Worm (Caenorhabditis elegans) whole organism, L1 larva: ENCODE data around the gene Y41G9A.17.

Source experiments
- C04F5.9 ChIP-seq: sonication (generic microtip); optimal IDR thresholded peaks from 2 replicates; lab custom pipeline; 2016; ENCODE audit warnings: missing genetic modification characterization, missing compliant biosample characterization
- F16B12.6 ChIP-seq: fragments of 150-350 bp; optimal IDR thresholded peaks from 2 replicates; lab custom pipeline; 2014; ENCODE audit warnings: missing biosample characterization, missing genetic modification characterization
- Y116A8C.19 ChIP-seq: sonication (generic microtip); optimal IDR thresholded peaks from 2 replicates; lab custom pipeline; 2016; ENCODE audit warnings: missing compliant biosample characterization, missing genetic modification characterization, borderline replicate concordance
- alr-1 ChIP-seq: fragments of 200-800 bp; sonication (Bioruptor generic); optimal IDR thresholded peaks from 2 replicates; lab custom pipeline; 2018; ENCODE audit warnings: borderline replicate concordance, mild to moderate bottlenecking, missing genetic modification characterization, missing compliant biosample characterization
- aly-2 ChIP-seq: fragments of 150-350 bp; optimal IDR thresholded peaks from 2 replicates; lab custom pipeline; 2014; ENCODE audit warnings: missing biosample characterization, missing genetic modification characterization
- blmp-1 ChIP-seq: fragments of 150-350 bp; optimal IDR thresholded peaks from 2 replicates; lab custom pipeline; 2014; ENCODE audit warnings: missing biosample characterization, missing genetic modification characterization
- ceh-8 ChIP-seq: fragments of 200-800 bp; sonication (Bioruptor generic); optimal IDR thresholded peaks from 2 replicates; lab custom pipeline; 2018; ENCODE audit warnings: mild to moderate bottlenecking, missing genetic modification characterization, moderate library complexity, missing compliant biosample characterization
- ceh-82 ChIP-seq, 3 experiments: fragments of 150-350 bp in 1 of 3; sonication (generic microtip) in 2 of 3; optimal IDR thresholded peaks; 2 replicates each; lab custom pipeline; 2014 to 2017; ENCODE audit warnings: missing biosample characterization in 3 of 3, missing genetic modification characterization in 3 of 3
- dpl-1 ChIP-seq, 3 experiments: fragments of 150-350 bp in 2 of 3; sonication (generic microtip) in 1 of 3; optimal IDR thresholded peaks; 2 replicates each; lab custom pipeline; 2014 to 2017; ENCODE audit warnings: missing biosample characterization in 3 of 3, missing genetic modification characterization in 3 of 3, missing genetic modification reagents in 3 of 3
- dsc-1 ChIP-seq: sonication (generic microtip); optimal IDR thresholded peaks from 2 replicates; lab custom pipeline; 2016; ENCODE audit warnings: mild to moderate bottlenecking, missing genetic modification characterization, missing compliant biosample characterization
- elt-2 ChIP-seq: sonication (generic microtip); optimal IDR thresholded peaks from 2 replicates; lab custom pipeline; 2016; ENCODE audit warnings: missing genetic modification characterization, mild to moderate bottlenecking, inconsistent platforms, missing compliant biosample characterization, missing genetic modification reagents
- fkh-8 ChIP-seq: sonication (generic microtip); optimal IDR thresholded peaks from 2 replicates; lab custom pipeline; 2016; ENCODE audit warnings: mild to moderate bottlenecking, missing genetic modification characterization, missing compliant biosample characterization
- fos-1 ChIP-seq: fragments of 150-350 bp; optimal IDR thresholded peaks from 2 replicates; lab custom pipeline; 2014; ENCODE audit warnings: missing biosample characterization, missing genetic modification characterization
- hlh-17 ChIP-seq: fragments of 200-800 bp; sonication (Bioruptor generic); optimal IDR thresholded peaks from 2 replicates; lab custom pipeline; 2018; ENCODE audit warnings: missing genetic modification characterization, mild to moderate bottlenecking, missing compliant biosample characterization, moderate library complexity, borderline replicate concordance
- isw-1 ChIP-seq: fragments of 200-800 bp; sonication (Bioruptor generic); IDR thresholded peaks from 2 replicates; pipeline ENCODE4 v1.3.6; 2022; ENCODE audit warnings: missing genetic modification characterization, missing compliant biosample characterization
- lin-14 ChIP-seq: fragments of 200-800 bp; sonication (Bioruptor generic); optimal IDR thresholded peaks from 2 replicates; lab custom pipeline; 2018; ENCODE audit warnings: mild to moderate bottlenecking, missing genetic modification characterization, moderate library complexity, missing compliant biosample characterization
- lin-35 ChIP-seq, 2 experiments: fragments of 150-350 bp; optimal IDR thresholded peaks; 2 replicates each; lab custom pipeline; 2014; ENCODE audit warnings: missing biosample characterization in 2 of 2, missing genetic modification characterization in 2 of 2, missing genetic modification reagents in 2 of 2
- lsy-2 ChIP-seq, 2 experiments: fragments of 150-350 bp; optimal IDR thresholded peaks; 2 replicates each; lab custom pipeline; 2014; ENCODE audit warnings: missing biosample characterization in 2 of 2, missing genetic modification characterization in 2 of 2
- mab-9 ChIP-seq: fragments of 200-800 bp; sonication (Bioruptor generic); IDR thresholded peaks from 2 replicates; pipeline ENCODE4 v1.3.6; 2022; ENCODE audit warnings: missing genetic modification reagents, missing genetic modification characterization, missing compliant biosample characterization
- mdl-1 ChIP-seq, 2 experiments: fragments of 150-350 bp; optimal IDR thresholded peaks; 2 replicates each; lab custom pipeline; 2014 to 2017; ENCODE audit warnings: missing biosample characterization in 2 of 2, missing genetic modification characterization in 2 of 2, inconsistent platforms in 1 of 2
- mep-1 ChIP-seq: fragments of 150-350 bp; optimal IDR thresholded peaks from 2 replicates; lab custom pipeline; 2014; ENCODE audit warnings: missing biosample characterization, missing genetic modification characterization
- nhr-12 ChIP-seq: sonication (generic microtip); optimal IDR thresholded peaks from 2 replicates; lab custom pipeline; 2017; ENCODE audit warnings: missing biosample characterization, missing genetic modification characterization
- nhr-19 ChIP-seq: fragments of 200-800 bp; sonication (Bioruptor generic); conservative IDR thresholded peaks from 2 replicates; pipeline ENCODE4 v1.3.6; 2022; ENCODE audit warnings: missing genetic modification characterization, missing compliant biosample characterization
- nhr-20 ChIP-seq: sonication (generic microtip); optimal IDR thresholded peaks from 2 replicates; lab custom pipeline; 2016; ENCODE audit warnings: mild to moderate bottlenecking, missing genetic modification characterization, missing compliant biosample characterization
- nhr-47 ChIP-seq: sonication (generic microtip); optimal IDR thresholded peaks from 2 replicates; lab custom pipeline; 2016; ENCODE audit warnings: mild to moderate bottlenecking, missing genetic modification characterization, moderate library complexity, missing compliant biosample characterization
- nhr-71 ChIP-seq: sonication (generic microtip); optimal IDR thresholded peaks from 2 replicates; lab custom pipeline; 2016; ENCODE audit warnings: mild to moderate bottlenecking, missing genetic modification characterization, moderate library complexity, missing compliant biosample characterization
- nhr-85 ChIP-seq: sonication (generic microtip); peaks from one replicate; lab custom pipeline; 2016; ENCODE audit warnings: missing genetic modification characterization, inconsistent platforms, missing compliant biosample characterization
- pag-3 ChIP-seq: sonication (generic microtip); optimal IDR thresholded peaks from 2 replicates; lab custom pipeline; 2017; ENCODE audit warnings: missing genetic modification characterization, mild to moderate bottlenecking, missing compliant biosample characterization, antibody characterized with exemption, borderline replicate concordance; ENCODE audit not compliant: insufficient read depth
- pqm-1 ChIP-seq: sonication (generic microtip); optimal IDR thresholded peaks from 3 replicates; lab custom pipeline; 2017; ENCODE audit warnings: missing biosample characterization, missing genetic modification characterization
- rnt-1 ChIP-seq: sonication (generic microtip); optimal IDR thresholded peaks from 2 replicates; lab custom pipeline; 2016; ENCODE audit warnings: mild to moderate bottlenecking, missing genetic modification characterization, moderate library complexity, missing compliant biosample characterization
- snu-23 ChIP-seq: sonication (generic microtip); optimal IDR thresholded peaks from 2 replicates; lab custom pipeline; 2016; ENCODE audit warnings: missing genetic modification characterization, missing compliant biosample characterization
- sox-4 ChIP-seq: sonication (generic microtip); optimal IDR thresholded peaks from 2 replicates; lab custom pipeline; 2016; ENCODE audit warnings: missing genetic modification characterization, missing compliant biosample characterization
- sptf-1 ChIP-seq: fragments of 150-350 bp; optimal IDR thresholded peaks from 2 replicates; lab custom pipeline; 2014; ENCODE audit warnings: missing biosample characterization, missing genetic modification characterization
- swsn-7 ChIP-seq: sonication (generic microtip); optimal IDR thresholded peaks from 2 replicates; lab custom pipeline; 2016; ENCODE audit warnings: missing genetic modification characterization, missing compliant biosample characterization
- unc-130 ChIP-seq: fragments of 150-350 bp; optimal IDR thresholded peaks from 2 replicates; lab custom pipeline; 2017; ENCODE audit warnings: missing biosample characterization, missing genetic modification characterization, inconsistent platforms
- unc-86 ChIP-seq: sonication (generic microtip); optimal IDR thresholded peaks from 2 replicates; lab custom pipeline; 2016; ENCODE audit warnings: missing genetic modification characterization, missing compliant biosample characterization
- unc-98 ChIP-seq: fragments of 200-800 bp; sonication (Bioruptor generic); IDR thresholded peaks from 2 replicates; pipeline ENCODE4 v1.3.6; 2022; ENCODE audit warnings: missing genetic modification characterization, missing compliant biosample characterization
- zip-4 ChIP-seq: fragments of 200-800 bp; sonication (Bioruptor generic); optimal IDR thresholded peaks from 2 replicates; lab custom pipeline; 2018; ENCODE audit warnings: mild to moderate bottlenecking, missing genetic modification characterization, moderate library complexity, missing compliant biosample characterization
- ztf-11 ChIP-seq, 2 experiments: sonication (generic microtip); optimal IDR thresholded peaks; 2 replicates each; lab custom pipeline; 2016 to 2017; ENCODE audit warnings: missing genetic modification characterization in 2 of 2, missing biosample characterization in 1 of 2, missing compliant biosample characterization in 1 of 2

The Y41G9A.17 gene

ce11 chrX:3023552-3024183 lies 24.1 kb upstream of the Y41G9A.17 start (continued):
- TF ChIP-seq unc-86 (tag; lab: Kevin White, UChicago) (no peak), sox-4 (no peak), Y116A8C.19 (tag; lab: Kevin White, UChicago) (no peak), nhr-20 (peak; percentile 55), nhr-19 (GFP tag; lab: Robert Waterston, UW) (peak; percentile 69), dpl-1 (GFP tag; optimal IDR thresholded peaks at IDR 0.05; lab: Kevin White, UChicago) (no peak), zip-4 (GFP tag; lab: Kevin White, UChicago) (no peak)

ce11 chrX:3022330-3023088 lies 23.0 kb upstream of the Y41G9A.17 start:
- TF ChIP-seq nhr-85 (tag; lab: Kevin White, UChicago) (peak; percentile 24), snu-23 (GFP tag; lab: Kevin White, UChicago) (no peak), dsc-1 (tag; lab: Kevin White, UChicago) (no peak), fos-1 (tag; lab: Kevin White, UChicago) (no peak), unc-98 (GFP tag; lab: Robert Waterston, UW) (no peak), F16B12.6 (no peak), mdl-1 (tag; optimal IDR thresholded peaks at IDR 0.05; lab: Kevin White, UChicago) (no peak), ceh-82 (tag; optimal IDR thresholded peaks at IDR 0.05; lab: Kevin White, UChicago) (peak in 1 of 3 experiments; percentile 20), alr-1 (tag; lab: Kevin White, UChicago) (no peak), ceh-8 (GFP tag; lab: Kevin White, UChicago) (no peak), rnt-1 (tag; lab: Kevin White, UChicago) (no peak), zip-4 (GFP tag; lab: Kevin White, UChicago) (peak; percentile 14), pag-3 (no peak), unc-130 (tag; lab: Kevin White, UChicago) (no peak), lin-14 (GFP tag; lab: Kevin White, UChicago) (peak; percentile 36), lsy-2 (tag; optimal IDR thresholded peaks at IDR 0.05; lab: Kevin White, UChicago) (no peak), mab-9 (no peak), nhr-71 (tag; lab: Kevin White, UChicago) (no peak), C04F5.9 (tag; lab: Kevin White, UChicago) (no peak), fkh-8 (tag; lab: Kevin White, UChicago) (peak; percentile 37), unc-86 (tag; lab: Kevin White, UChicago) (no peak), nhr-20 (no peak)
- TF ChIP-seq, all 84 proteins: peak for 5

ce11 chrX:3021466-3021865 lies 21.9 kb upstream of the Y41G9A.17 start:
- TF ChIP-seq mep-1 (tag; lab: Kevin White, UChicago), result no peak
- peak; percentile 6 for TF ChIP-seq unc-130 (tag; lab: Kevin White, UChicago)
- TF ChIP-seq snu-23 (GFP tag; lab: Kevin White, UChicago), result peak; percentile 51
- TF ChIP-seq lin-35 (GFP tag; optimal IDR thresholded peaks at IDR 0.05; lab: Kevin White, UChicago), result no peak
- no peak for TF ChIP-seq nhr-12 (tag; lab: Kevin White, UChicago)
- TF ChIP-seq ztf-11 (tag; optimal IDR thresholded peaks at IDR 0.05; lab: Kevin White, UChicago), result no peak
- TF ChIP-seq nhr-85 (tag; lab: Kevin White, UChicago), result no peak
- no peak for TF ChIP-seq swsn-7 (tag; lab: Kevin White, UChicago)
- no peak for TF ChIP-seq aly-2 (tag; lab: Kevin White, UChicago)
- TF ChIP-seq sptf-1 (tag; lab: Kevin White, UChicago), result no peak
- TF ChIP-seq dsc-1 (tag; lab: Kevin White, UChicago), result peak; percentile 76
- TF ChIP-seq isw-1, result no peak
- no peak for TF ChIP-seq elt-2 (tag; lab: Kevin White, UChicago)
- no peak for TF ChIP-seq nhr-47 (tag; lab: Kevin White, UChicago)
- TF ChIP-seq lin-14 (GFP tag; lab: Kevin White, UChicago), result peak; percentile 54
- TF ChIP-seq pqm-1 (tag; lab: Kevin White, UChicago), result no peak
- TF ChIP-seq nhr-19 (GFP tag; lab: Robert Waterston, UW), result peak; percentile 47
- peak; percentile 46 for TF ChIP-seq rnt-1 (tag; lab: Kevin White, UChicago)
- no peak for TF ChIP-seq fos-1 (tag; lab: Kevin White, UChicago)
- no peak for TF ChIP-seq blmp-1 (tag; lab: Kevin White, UChicago)
- TF ChIP-seq hlh-17 (GFP tag; lab: Kevin White, UChicago), result no peak
- TF ChIP-seq lsy-2 (tag; optimal IDR thresholded peaks at IDR 0.05; lab: Kevin White, UChicago), result peak in 1 of 2 experiments; percentile 35
- peak; percentile 23 for TF ChIP-seq nhr-20
- TF ChIP-seq nhr-71 (tag; lab: Kevin White, UChicago), result peak; percentile 89
